Worm (Caenorhabditis elegans): Measurements from ENCODE around the gene T10D4.6.
"Not testable (repeated sequence)": the region's sequence is repeated elsewhere in the genome, so short reads cannot be mapped to it uniquely, and the experiment has no call there.

DNA sequence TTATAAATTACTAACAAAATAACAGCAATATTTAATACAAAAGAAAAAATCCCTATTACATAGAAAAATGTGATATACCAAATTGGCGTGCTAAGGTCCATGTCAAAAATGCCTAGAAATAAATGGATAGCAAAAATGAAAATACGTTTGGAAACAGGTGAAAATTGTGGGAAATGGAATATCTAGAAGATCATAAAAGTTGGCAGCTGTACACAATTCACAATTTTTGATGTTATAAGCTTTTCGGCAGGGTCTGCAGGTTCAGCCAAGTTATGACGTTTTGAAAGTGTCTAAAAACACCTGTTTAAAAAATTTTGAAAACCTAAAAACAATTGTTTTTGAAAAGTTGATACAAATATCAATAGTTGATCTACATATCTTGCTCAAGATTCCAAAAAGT is 23.7 kb downstream of the T10D4.6 start, which contains the start of gene sri-42:
- TF ChIP-seq egl-27, mab-5, ztf-11 (tag; optimal IDR thresholded peaks at IDR 0.05): not testable (repeated sequence)
